Worm (Caenorhabditis elegans): ENCODE measurements around the gene F40A3.6.

The F40A3.6 gene

ce11 chrV:7855382-7855994 lies 38.2 kb downstream of the F40A3.6 start, which contains the start of gene C37C3.2:
Gene C37C3.2 (plus strand): TSS chrV:7855944.
- TF ChIP-seq mes-4 (tag; optimal IDR thresholded peaks at IDR 0.05) = no peak
- TF ChIP-seq nhr-179 (tag; optimal IDR thresholded peaks at IDR 0.05) = no peak
- no peak for TF ChIP-seq K12H6.12 (tag; optimal IDR thresholded peaks at IDR 0.05)
- no peak for TF ChIP-seq ZK185.1 (tag; optimal IDR thresholded peaks at IDR 0.05; ENCODE audit: poor library complexity, severe bottlenecking)
- no peak for TF ChIP-seq nhr-80 (tag; optimal IDR thresholded peaks at IDR 0.05)
- no peak for TF ChIP-seq ccch-3 (GFP tag; optimal IDR thresholded peaks at IDR 0.05)
- no peak for TF ChIP-seq Y95B8A.8 (GFP tag; IDR thresholded peaks at IDR 0.05)
- no peak for TF ChIP-seq akir-1 (GFP tag; optimal IDR thresholded peaks at IDR 0.05)
- TF ChIP-seq sdz-38 (tag; optimal IDR thresholded peaks at IDR 0.05) = no peak
- no peak for TF ChIP-seq pha-4 (tag; optimal IDR thresholded peaks at IDR 0.05)
- no peak for TF ChIP-seq ets-4 (GFP tag; optimal IDR thresholded peaks at IDR 0.05)
- no peak for TF ChIP-seq sea-2 (GFP tag; IDR thresholded peaks at IDR 0.05)

ce11 chrV:7854603-7855002 lies 39.1 kb downstream of the F40A3.6 start, which contains the start of the genes C37C3.9 and C37C3.18:
Gene C37C3.9 (minus strand): TSS chrV:7854700.
Gene C37C3.18 (plus strand): TSS chrV:7854993.
- TF ChIP-seq lin-54 (GFP tag; optimal IDR thresholded peaks at IDR 0.05) = peak; percentile 33
- TF ChIP-seq gei-17 (GFP tag; optimal IDR thresholded peaks at IDR 0.05) = no peak
- no peak for TF ChIP-seq nhr-27 (tag; optimal IDR thresholded peaks at IDR 0.05)
- no peak for TF ChIP-seq lin-26 (GFP tag; IDR thresholded peaks at IDR 0.05)
- TF ChIP-seq somi-1 (GFP tag; optimal IDR thresholded peaks at IDR 0.05) = peak; percentile 50
- TF ChIP-seq ceh-100 (GFP tag; IDR thresholded peaks at IDR 0.05) = no peak
- TF ChIP-seq hmg-20 (GFP tag; IDR thresholded peaks at IDR 0.05) = no peak
- no peak for TF ChIP-seq F10E7.11 (tag; optimal IDR thresholded peaks at IDR 0.05)
- no peak for TF ChIP-seq nfya-1 (tag; optimal IDR thresholded peaks at IDR 0.05; ENCODE audit: borderline replicate concordance, insufficient read depth)
- TF ChIP-seq ztf-28 (GFP tag; IDR thresholded peaks at IDR 0.05) = no peak
- peak; percentile 50; the same call in 1 of the 2 replicates for TF ChIP-seq let-526 (GFP tag; IDR thresholded peaks at IDR 0.05)
- no peak for TF ChIP-seq nfya-2 (GFP tag; IDR thresholded peaks at IDR 0.05)
- no peak for TF ChIP-seq cebp-2 (GFP tag; IDR thresholded peaks at IDR 0.05)
- peak; percentile 26 for TF ChIP-seq tbp1 (GFP tag; optimal IDR thresholded peaks at IDR 0.05)
- TF ChIP-seq Y53F4B.3 (GFP tag; IDR thresholded peaks at IDR 0.05) = no peak
- no peak for TF ChIP-seq rec-8 (tag; optimal IDR thresholded peaks at IDR 0.05)
- peak; percentile 5; the same call in 1 of the 2 replicates for TF ChIP-seq madf-6 (GFP tag; IDR thresholded peaks at IDR 0.05)
- no peak for TF ChIP-seq madf-10 (tag; optimal IDR thresholded peaks at IDR 0.05)
- no peak for TF ChIP-seq nhr-120 (GFP tag; IDR thresholded peaks at IDR 0.05)
- TF ChIP-seq bed-2 (GFP tag; IDR thresholded peaks at IDR 0.05) = no peak
- TF ChIP-seq cebp-1 (GFP tag; IDR thresholded peaks at IDR 0.05) = peak; percentile 90
- TF ChIP-seq cebp-1 (tag; optimal IDR thresholded peaks at IDR 0.05) = peak; percentile 97
- TF ChIP-seq Y67H2A.10 (GFP tag; conservative IDR thresholded peaks at IDR 0.05) = no peak
- no peak for TF ChIP-seq F22D6.2 (tag; optimal IDR thresholded peaks at IDR 0.05)
- TF ChIP-seq nhr-90 (tag; optimal IDR thresholded peaks at IDR 0.05) = no peak
- TF ChIP-seq dox-1 (GFP tag; IDR thresholded peaks at IDR 0.05) = peak; percentile 82
- TF ChIP-seq efl-1 (GFP tag; optimal IDR thresholded peaks at IDR 0.05) = no peak
- TF ChIP-seq egl-44 (GFP tag; IDR thresholded peaks at IDR 0.05) = no peak
- 0 out of 2 replicates have a peak, but pooled peaks have one; percentile 6 for TF ChIP-seq Y95B8A.8 (GFP tag; IDR thresholded peaks at IDR 0.05)
- no peak for TF ChIP-seq sdz-38 (tag; optimal IDR thresholded peaks at IDR 0.05)
- peak; percentile 86 for TF ChIP-seq nfyb-1 (GFP tag; IDR thresholded peaks at IDR 0.05)
- TF ChIP-seq Y56A3A.18 (GFP tag; IDR thresholded peaks at IDR 0.05) = no peak; the same call in 1 of the 2 replicates
- no peak for TF ChIP-seq snpc-1.3 (tag; optimal IDR thresholded peaks at IDR 0.05; ENCODE audit: insufficient read depth)
- TF ChIP-seq F49E8.2 (tag; optimal IDR thresholded peaks at IDR 0.05; ENCODE audit: insufficient read depth) = no peak
- no peak for TF ChIP-seq dpff-1 (tag; optimal IDR thresholded peaks at IDR 0.05)
- no peak for TF ChIP-seq xnd-1 (tag; optimal IDR thresholded peaks at IDR 0.05)
- TF ChIP-seq atf-7 (tag; optimal IDR thresholded peaks at IDR 0.05) = peak; percentile 91
